Fruit fly (Drosophila melanogaster) whole organism, wandering third instar larva: ENCODE results near the gene CG4239.
A peak's percentile ranks its signal among the peaks of the same experiment; 100 is the strongest.

ENCODE experiments used
- Abd-B ChIP-seq: fragments of >200 bp; optimal IDR thresholded peaks from 2 replicates; lab custom pipeline; 2017; ENCODE audit warnings: missing biosample characterization, missing genetic modification characterization
- Dfd ChIP-seq: fragments of >200 bp; optimal IDR thresholded peaks from 2 replicates; lab custom pipeline; 2017; ENCODE audit warnings: missing biosample characterization, missing genetic modification characterization
- GATAd ChIP-seq: sonication (Bioruptor generic); optimal IDR thresholded peaks from 2 replicates; lab custom pipeline; 2016; ENCODE audit warnings: missing biosample characterization, missing genetic modification characterization
- HLH106 ChIP-seq: fragments of 200-800 bp; optimal IDR thresholded peaks from 3 replicates; lab custom pipeline; 2019; ENCODE audit warnings: missing biosample characterization, mild to moderate bottlenecking, missing genetic modification characterization, moderate library complexity
- Hr78 ChIP-seq: fragments of >200 bp; optimal IDR thresholded peaks from 2 replicates; lab custom pipeline; 2017; ENCODE audit warnings: missing biosample characterization, missing genetic modification characterization
- Myc ChIP-seq: fragments of >200 bp; optimal IDR thresholded peaks from 2 replicates; lab custom pipeline; 2017
- Rel ChIP-seq, 2 experiments: fragments of 200-800 bp; sonication (Bioruptor generic) in 1 of 2; optimal IDR thresholded peaks; 2 replicates in 1 of 2; 3 replicates in 1 of 2; lab custom pipeline; 2016 to 2019; ENCODE audit warnings: mild to moderate bottlenecking in 2 of 2, missing biosample characterization in 2 of 2, missing genetic modification characterization in 2 of 2, moderate library complexity in 1 of 2
- br ChIP-seq: fragments of 200-800 bp; sonication (Bioruptor generic); optimal IDR thresholded peaks from 2 replicates; lab custom pipeline; 2016; ENCODE audit warnings: missing biosample characterization, missing genetic modification characterization
- ey ChIP-seq: fragments of 200-800 bp; sonication (Bioruptor generic); optimal IDR thresholded peaks from 2 replicates; lab custom pipeline; 2016; ENCODE audit warnings: missing biosample characterization, missing genetic modification characterization
- fru ChIP-seq: fragments of 200-800 bp; sonication (Bioruptor generic); optimal IDR thresholded peaks from 3 replicates; lab custom pipeline; 2016; ENCODE audit warnings: missing biosample characterization, mild to moderate bottlenecking, missing genetic modification characterization
- h ChIP-seq: fragments of 200-800 bp; sonication (Bioruptor generic); optimal IDR thresholded peaks from 3 replicates; lab custom pipeline; 2016; ENCODE audit warnings: missing biosample characterization, mild to moderate bottlenecking, missing genetic modification characterization
- jim ChIP-seq: fragments of 175-275, 200-325 bp; sonication (Bioruptor generic); optimal IDR thresholded peaks from 2 replicates; lab custom pipeline; 2016; ENCODE audit warnings: missing biosample characterization, mild to moderate bottlenecking, missing genetic modification characterization
- pan ChIP-seq: fragments of >200 bp; optimal IDR thresholded peaks from 2 replicates; lab custom pipeline; 2017
- psq ChIP-seq: fragments of 200-800 bp; sonication (Bioruptor generic); optimal IDR thresholded peaks from 3 replicates; lab custom pipeline; 2017; ENCODE audit warnings: missing biosample characterization, mild to moderate bottlenecking, missing genetic modification characterization, moderate library complexity

- TF ChIP-seq Rel (GFP tag; optimal IDR thresholded peaks at IDR 0.05; lab: Kevin White, UChicago) (no peak), Rel (tag; optimal IDR thresholded peaks at IDR 0.05; lab: Kevin White, UChicago) (no peak), ey (GFP tag; lab: Kevin White, UChicago) (no peak), Dfd (GFP tag; lab: Kevin White, UChicago) (no peak), fru (GFP tag; lab: Kevin White, UChicago) (no peak), Hr78 (no peak), pan (lab: Kevin White, UChicago) (no peak), Abd-B (GFP tag; lab: Kevin White, UChicago) (no peak), psq (peak; percentile 65), HLH106 (tag; lab: Kevin White, UChicago) (no peak), Myc (lab: Kevin White, UChicago) (no peak), h (GFP tag; lab: Kevin White, UChicago) (no peak), br (GFP tag; lab: Kevin White, UChicago) (no peak), jim (no peak), GATAd (no peak)
Observed at dm6 chrX:16423125-16423509, 38.0 kb downstream of the CG4239 start.
